Fruit fly (Drosophila melanogaster): Measurements from ENCODE around the gene CG3513.

DNA sequence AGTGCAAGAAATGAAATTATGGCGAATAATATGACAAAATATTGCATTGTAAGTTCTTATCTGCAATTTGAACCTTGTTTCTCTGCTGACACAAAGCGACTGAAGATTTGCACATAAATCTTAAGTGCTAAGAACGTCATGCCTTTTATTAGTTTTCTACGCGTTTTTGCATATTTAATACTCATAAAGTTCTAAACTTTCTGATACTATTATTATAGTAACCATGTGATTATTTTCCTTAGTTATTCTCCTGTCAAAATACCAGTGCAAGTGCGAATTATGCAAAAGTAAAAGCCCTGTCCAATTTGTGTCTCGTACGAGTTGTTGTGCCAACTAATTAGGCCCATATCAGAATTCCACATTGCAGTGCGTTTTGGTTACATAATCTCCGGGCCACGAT is 22.5 kb downstream of the CG3513 start, which contains the start of gene Sfp24Bc:
- TF ChIP-seq usp (GFP tag; optimal IDR thresholded peaks at IDR 0.05) (no peak), psq (optimal IDR thresholded peaks at IDR 0.05) (no peak), EcR (GFP tag; optimal IDR thresholded peaks at IDR 0.05) (no peak), CG8478 (optimal IDR thresholded peaks at IDR 0.05) (no peak), Dll (optimal IDR thresholded peaks at IDR 0.05) (no peak)
